Worm (Caenorhabditis elegans) whole organism, midembryonic: ENCODE measurements around the gene H06A10.1.

Experiments used
- T22C8.4 ChIP-seq: fragments of 200-800 bp; sonication (Bioruptor generic); IDR thresholded peaks from 2 replicates; pipeline ENCODE4 v1.3.6; 2022; ENCODE audit warnings: missing genetic modification characterization, missing compliant biosample characterization
- cog-1 ChIP-seq: sonication (generic microtip); optimal IDR thresholded peaks from 2 replicates; lab custom pipeline; 2016; ENCODE audit warnings: missing genetic modification characterization, missing compliant biosample characterization
- flt-1 ChIP-seq: fragments of 200-800 bp; sonication (Bioruptor generic); IDR thresholded peaks from 2 replicates; pipeline ENCODE4 v1.3.6; 2022; ENCODE audit warnings: missing genetic modification characterization, missing compliant biosample characterization
- klf-2 ChIP-seq: fragments of 200-800 bp; sonication (Bioruptor generic); conservative IDR thresholded peaks from 2 replicates; pipeline ENCODE4 v1.3.6; 2022; ENCODE audit warnings: missing genetic modification reagents, missing genetic modification characterization, missing compliant biosample characterization
- med-1 ChIP-seq: sonication (generic microtip); optimal IDR thresholded peaks from 2 replicates; lab custom pipeline; 2017; ENCODE audit warnings: missing genetic modification characterization, mild to moderate bottlenecking, missing compliant biosample characterization, antibody characterized with exemption, missing genetic modification reagents; ENCODE audit not compliant: insufficient read depth
- ref-1 ChIP-seq: fragments of 200-800 bp; sonication (Bioruptor generic); conservative IDR thresholded peaks from 2 replicates; pipeline ENCODE4 v1.3.6; 2022; ENCODE audit warnings: missing genetic modification reagents, missing genetic modification characterization, missing compliant biosample characterization
- tab-1 ChIP-seq: fragments of 200-800 bp; sonication (Bioruptor generic); IDR thresholded peaks from 2 replicates; pipeline ENCODE4 v1.3.6; 2022; ENCODE audit warnings: missing genetic modification characterization, missing compliant biosample characterization
- ztf-23 ChIP-seq: fragments of 200-800 bp; sonication (Bioruptor generic); IDR thresholded peaks from 2 replicates; pipeline ENCODE4 v1.3.6; 2022; ENCODE audit warnings: missing genetic modification reagents, missing genetic modification characterization, missing compliant biosample characterization
- ztf-29 ChIP-seq: fragments of 200-800 bp; sonication (Bioruptor generic); IDR thresholded peaks from 2 replicates; pipeline ENCODE4 v1.3.6; 2022; ENCODE audit warnings: missing genetic modification reagents, missing genetic modification characterization, missing compliant biosample characterization

Gene H06A10.1

DNA sequence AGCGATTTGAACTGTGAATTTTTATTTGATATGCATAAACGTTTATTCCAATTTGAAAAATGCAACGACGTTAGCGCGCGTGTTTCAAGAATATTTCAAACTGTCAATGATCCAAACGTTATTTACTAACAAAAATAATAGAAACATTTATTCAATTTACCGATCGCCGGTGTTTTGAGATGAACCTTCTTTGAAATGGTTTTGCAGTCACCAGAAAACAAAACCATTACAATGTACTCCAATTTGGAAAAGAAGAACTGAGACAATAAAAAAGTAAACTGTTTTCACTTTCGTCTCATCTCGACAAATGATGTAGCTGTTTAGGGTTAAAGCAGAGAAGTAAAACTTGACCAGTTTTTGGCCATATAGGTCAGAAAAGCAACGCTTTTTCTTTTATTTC lies at the start of gene H06A10.1:
Gene H06A10.1, plus strand, starts transcription at position 301 of the 400 bp plus-strand sequence.
- TF ChIP-seq tab-1 (GFP tag; lab: Robert Waterston, UW): no peak
- no peak for TF ChIP-seq cog-1 (tag; lab: Kevin White, UChicago)
- TF ChIP-seq ztf-23 (GFP tag; lab: Robert Waterston, UW): no peak
- no peak for TF ChIP-seq med-1
- no peak for TF ChIP-seq T22C8.4
- TF ChIP-seq ztf-29 (GFP tag; lab: Robert Waterston, UW): no peak
- no peak for TF ChIP-seq ref-1 (GFP tag; lab: Robert Waterston, UW)
- no peak for TF ChIP-seq klf-2 (GFP tag; lab: Robert Waterston, UW)
- no peak for TF ChIP-seq flt-1 (GFP tag; lab: Robert Waterston, UW)

DNA sequence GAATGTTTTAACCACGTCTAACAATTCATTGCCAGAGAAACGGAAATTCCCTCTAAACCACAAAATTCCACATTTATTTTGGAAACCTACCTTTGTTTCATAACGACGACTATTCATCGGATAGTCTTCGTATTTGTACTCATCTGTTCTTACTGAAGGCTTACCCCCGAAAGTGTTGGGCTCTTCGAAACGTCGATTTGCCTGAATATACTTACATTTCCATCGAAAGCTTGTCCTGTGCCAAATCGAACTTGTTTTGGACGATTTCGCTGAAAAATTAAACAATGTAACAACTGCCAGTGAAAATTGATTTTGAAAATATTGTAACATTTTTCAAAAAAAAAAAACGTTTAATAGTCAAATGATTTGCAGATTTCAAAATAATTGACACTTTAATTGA lies 44.8 kb upstream of the H06A10.1 start, which contains the start of gene F02D10.3:
Gene F02D10.3, minus strand, starts transcription at position 101 of the 400 bp plus-strand sequence.
- TF ChIP-seq med-1: no peak
- no peak for TF ChIP-seq cog-1 (tag; lab: Kevin White, UChicago)
- no peak for TF ChIP-seq ztf-23 (GFP tag; lab: Robert Waterston, UW)
- TF ChIP-seq klf-2 (GFP tag; lab: Robert Waterston, UW): no peak
- TF ChIP-seq tab-1 (GFP tag; lab: Robert Waterston, UW): no peak
- TF ChIP-seq ref-1 (GFP tag; lab: Robert Waterston, UW): no peak
- no peak for TF ChIP-seq flt-1 (GFP tag; lab: Robert Waterston, UW)
- TF ChIP-seq ztf-29 (GFP tag; lab: Robert Waterston, UW): no peak
- TF ChIP-seq T22C8.4: no peak

DNA sequence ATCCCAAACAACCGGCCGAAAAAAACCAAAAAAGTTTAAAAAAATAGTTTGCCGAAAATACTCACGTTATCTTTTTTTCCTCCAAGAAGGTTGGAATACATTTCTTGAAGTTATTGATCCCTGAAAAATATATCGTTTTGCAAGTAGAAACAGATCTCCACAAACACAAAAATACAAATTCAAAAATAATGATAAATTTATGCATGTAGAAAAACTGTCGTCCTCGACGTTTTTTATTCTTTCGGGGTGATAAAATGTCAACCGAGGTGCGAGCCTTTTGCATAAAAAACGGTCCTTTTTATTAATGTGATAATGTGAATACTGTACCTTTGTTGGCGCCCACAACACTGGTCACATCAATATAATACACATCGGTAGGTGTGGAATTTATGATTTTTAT lies 43.5 kb upstream of the H06A10.1 start, which contains the start of gene F02D10.2:
Gene F02D10.2, minus strand, starts transcription at position 101 of the 400 bp plus-strand sequence.
- TF ChIP-seq T22C8.4 (no peak), ref-1 (GFP tag; lab: Robert Waterston, UW) (no peak), flt-1 (GFP tag; lab: Robert Waterston, UW) (no peak), ztf-29 (GFP tag; lab: Robert Waterston, UW) (no peak), ztf-23 (GFP tag; lab: Robert Waterston, UW) (no peak), klf-2 (GFP tag; lab: Robert Waterston, UW) (no peak), med-1 (no peak), tab-1 (GFP tag; lab: Robert Waterston, UW) (no peak), cog-1 (tag; lab: Kevin White, UChicago) (no peak)

DNA sequence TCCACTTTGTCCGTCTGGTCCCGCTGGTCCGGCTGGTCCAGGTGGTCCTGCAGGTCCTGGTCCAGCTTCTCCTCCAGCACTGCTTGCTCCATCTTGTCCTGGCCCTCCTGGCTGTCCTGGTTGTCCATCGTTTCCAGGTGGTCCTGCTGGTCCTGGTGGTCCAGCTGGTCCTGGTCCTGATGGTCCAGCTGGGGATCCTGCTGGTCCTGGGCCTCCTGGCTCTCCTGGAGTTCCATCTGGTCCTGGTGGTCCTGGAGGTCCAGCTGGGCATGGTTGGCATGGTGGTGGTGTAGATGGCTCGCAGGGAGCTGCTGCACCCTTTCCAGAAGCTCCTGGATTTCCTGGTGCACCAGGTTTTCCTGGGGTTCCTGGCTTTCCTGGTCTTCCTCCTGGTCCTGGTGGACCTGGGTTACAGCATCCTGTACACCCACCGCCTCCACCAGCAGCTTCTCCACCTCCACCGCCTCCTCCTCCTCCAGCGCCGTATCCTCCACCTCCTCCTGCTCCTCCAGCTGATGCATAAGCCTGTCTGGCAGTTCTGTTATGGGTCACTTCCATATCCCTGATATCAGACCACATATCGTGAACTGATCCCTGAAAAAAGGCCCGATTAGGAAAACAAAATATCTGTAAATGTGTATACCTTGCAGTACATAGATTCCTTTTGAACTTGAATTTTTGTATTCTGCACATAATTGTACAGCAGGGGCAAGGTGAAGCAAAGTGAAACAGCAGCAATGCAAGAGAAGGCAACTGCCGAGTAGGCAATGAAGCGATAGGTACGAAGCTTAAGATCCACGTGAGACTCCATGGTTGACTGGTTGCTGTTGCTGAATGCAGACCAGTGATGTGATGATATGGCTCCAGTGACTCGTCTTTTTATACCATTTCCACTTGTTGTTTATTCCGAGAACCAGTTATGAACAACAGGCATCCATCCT lies 40.1 kb upstream of the H06A10.1 start, which contains the start of gene col-183:
Gene col-183, minus strand, starts transcription at position 839 of the 941 bp plus-strand sequence.
- TF ChIP-seq T22C8.4 (no peak), med-1 (no peak), klf-2 (GFP tag; lab: Robert Waterston, UW) (no peak), ztf-23 (GFP tag; lab: Robert Waterston, UW) (no peak), ztf-29 (GFP tag; lab: Robert Waterston, UW) (no peak), cog-1 (tag; lab: Kevin White, UChicago) (no peak), tab-1 (GFP tag; lab: Robert Waterston, UW) (no peak), ref-1 (GFP tag; lab: Robert Waterston, UW) (no peak), flt-1 (GFP tag; lab: Robert Waterston, UW) (no peak)

DNA sequence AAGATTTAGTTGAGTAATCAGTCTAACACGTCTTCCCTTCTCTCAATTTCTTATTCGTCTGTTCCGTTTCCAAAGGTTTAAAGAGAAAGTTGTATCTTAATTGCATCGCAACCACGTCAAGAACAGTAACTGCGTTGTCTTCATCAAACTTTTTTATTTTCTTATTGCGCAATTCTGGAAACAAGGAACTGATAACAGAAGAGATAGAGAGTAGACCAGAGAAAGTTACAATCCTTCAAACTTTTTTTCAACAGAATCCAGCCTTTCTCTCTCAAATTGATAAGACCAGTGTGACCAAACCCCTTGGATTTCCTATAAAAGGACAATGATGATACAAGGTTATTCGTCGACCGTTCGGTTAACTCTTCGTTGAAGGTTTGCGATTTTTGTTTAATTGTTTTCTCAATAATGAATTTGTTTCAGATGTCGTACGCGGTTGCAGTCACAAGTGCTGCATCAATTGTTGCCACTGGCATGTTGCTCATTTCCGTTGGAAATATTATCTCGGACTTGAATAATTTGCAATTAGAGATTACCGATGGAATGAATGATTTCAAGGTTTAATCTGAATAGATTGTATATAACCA lies 38.2 kb upstream of the H06A10.1 start, which contains the start of gene col-184:
Gene col-184, plus strand, starts transcription at position 409 of the 587 bp plus-strand sequence.
- TF ChIP-seq tab-1 (GFP tag; lab: Robert Waterston, UW): no peak
- TF ChIP-seq ztf-29 (GFP tag; lab: Robert Waterston, UW): no peak
- no peak for TF ChIP-seq flt-1 (GFP tag; lab: Robert Waterston, UW)
- TF ChIP-seq klf-2 (GFP tag; lab: Robert Waterston, UW): no peak
- no peak for TF ChIP-seq ztf-23 (GFP tag; lab: Robert Waterston, UW)
- no peak for TF ChIP-seq cog-1 (tag; lab: Kevin White, UChicago)
- no peak for TF ChIP-seq T22C8.4
- no peak for TF ChIP-seq med-1
- TF ChIP-seq ref-1 (GFP tag; lab: Robert Waterston, UW): no peak

DNA sequence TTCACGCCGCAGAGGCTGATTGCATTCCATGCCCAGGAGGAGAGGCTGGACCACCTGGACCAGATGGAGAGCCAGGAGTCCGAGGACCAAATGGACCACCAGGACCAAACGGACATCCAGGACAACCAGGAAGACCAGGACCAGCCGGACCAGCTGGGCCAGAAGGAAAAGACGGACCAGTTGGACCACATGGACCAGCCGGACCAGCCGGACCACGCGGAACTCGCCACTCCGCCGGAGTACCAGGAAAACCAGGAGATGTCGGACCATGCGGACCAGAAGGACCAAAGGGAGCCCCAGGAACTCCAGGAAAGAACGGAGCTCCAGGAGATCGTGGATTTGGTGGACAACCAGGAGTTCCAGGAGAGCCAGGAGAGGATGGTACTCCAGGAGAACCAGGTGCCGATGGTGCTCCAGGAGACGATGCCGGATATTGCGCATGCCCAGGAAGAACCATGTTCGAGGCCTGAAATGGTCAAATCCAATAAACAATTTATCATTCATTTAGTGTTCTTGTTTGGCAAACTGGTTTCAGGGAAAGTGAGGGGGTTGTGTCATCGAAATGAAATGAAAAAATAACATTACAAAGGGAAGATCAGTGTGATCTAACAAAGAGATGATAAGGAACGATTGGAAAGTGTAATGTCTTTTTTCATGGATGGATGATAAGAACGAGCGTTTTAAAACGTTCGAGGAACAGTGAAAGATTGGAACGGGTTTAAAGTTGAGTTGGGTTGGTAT lies 37.3 kb upstream of the H06A10.1 start:
- no peak for TF ChIP-seq ztf-29 (GFP tag; lab: Robert Waterston, UW)

DNA sequence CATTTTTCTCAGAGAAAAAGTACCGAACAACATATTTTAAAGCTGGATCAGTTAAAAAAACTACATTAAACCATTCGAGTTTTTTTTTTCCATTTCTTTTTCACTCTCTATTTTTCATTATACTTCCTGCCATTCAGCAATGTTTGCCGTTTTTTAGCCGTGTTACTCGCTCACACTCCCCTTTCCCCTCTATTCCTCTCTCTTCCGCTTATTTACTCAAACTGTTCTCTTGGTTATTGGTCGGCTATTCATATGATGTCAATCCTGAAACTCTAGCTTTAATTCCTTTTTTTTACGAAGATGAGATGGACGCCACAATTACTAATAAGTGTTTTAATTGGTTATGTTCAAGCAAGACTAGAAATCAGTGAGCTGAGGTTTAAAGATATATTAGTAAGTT lies 35.5 kb upstream of the H06A10.1 start, which contains the start of gene tre-4:
Gene tre-4, plus strand, starts transcription at position 301 of the 400 bp plus-strand sequence.
- TF ChIP-seq tab-1 (GFP tag; lab: Robert Waterston, UW) (no peak), ztf-23 (GFP tag; lab: Robert Waterston, UW) (no peak), ref-1 (GFP tag; lab: Robert Waterston, UW) (no peak), cog-1 (tag; lab: Kevin White, UChicago) (no peak), ztf-29 (GFP tag; lab: Robert Waterston, UW) (no peak), flt-1 (GFP tag; lab: Robert Waterston, UW) (no peak), klf-2 (GFP tag; lab: Robert Waterston, UW) (no peak), med-1 (no peak), T22C8.4 (no peak)

DNA sequence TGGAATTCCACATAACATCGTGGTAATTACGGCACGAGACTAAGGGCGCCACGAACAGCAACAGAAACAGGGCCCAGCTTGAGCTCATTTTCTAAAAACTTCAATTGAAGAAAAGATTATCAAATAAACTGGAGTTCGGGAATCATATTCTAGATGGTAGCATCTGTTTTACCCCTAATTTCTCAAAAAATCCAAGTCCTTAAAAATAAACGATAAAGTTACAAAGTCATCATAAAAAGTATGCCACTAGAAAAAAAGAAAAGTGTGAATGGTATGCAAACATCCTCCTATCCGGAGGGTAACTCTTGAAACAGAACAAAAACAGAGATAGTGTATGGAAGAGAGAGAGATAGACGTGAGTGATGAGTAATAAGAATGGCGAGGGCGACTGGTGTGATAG lies 30.0 kb upstream of the H06A10.1 start, which contains the start of gene efn-3:
Gene efn-3, minus strand, starts transcription at position 101 of the 400 bp plus-strand sequence.
- no peak for TF ChIP-seq cog-1 (tag; lab: Kevin White, UChicago)
- TF ChIP-seq klf-2 (GFP tag; lab: Robert Waterston, UW): no peak
- TF ChIP-seq ref-1 (GFP tag; lab: Robert Waterston, UW): no peak
- TF ChIP-seq tab-1 (GFP tag; lab: Robert Waterston, UW): no peak
- TF ChIP-seq med-1: no peak
- TF ChIP-seq ztf-29 (GFP tag; lab: Robert Waterston, UW): no peak
- no peak for TF ChIP-seq T22C8.4
- no peak for TF ChIP-seq ztf-23 (GFP tag; lab: Robert Waterston, UW)
- TF ChIP-seq flt-1 (GFP tag; lab: Robert Waterston, UW): no peak
